Worm (Caenorhabditis elegans) whole organism, L4/young adult: ENCODE data around the gene C04H5.1.

Experiments
- dao-5 ChIP-seq: sonication (generic microtip); optimal IDR thresholded peaks from 2 replicates; lab custom pipeline; 2016; ENCODE audit warnings: missing genotype, missing genetic modification characterization, moderate library complexity, missing compliant biosample characterization
- him-1 ChIP-seq: sonication (generic microtip); optimal IDR thresholded peaks from 2 replicates; lab custom pipeline; 2016; ENCODE audit warnings: missing genotype, missing genetic modification reagents, missing genetic modification characterization, missing compliant biosample characterization

DNA sequence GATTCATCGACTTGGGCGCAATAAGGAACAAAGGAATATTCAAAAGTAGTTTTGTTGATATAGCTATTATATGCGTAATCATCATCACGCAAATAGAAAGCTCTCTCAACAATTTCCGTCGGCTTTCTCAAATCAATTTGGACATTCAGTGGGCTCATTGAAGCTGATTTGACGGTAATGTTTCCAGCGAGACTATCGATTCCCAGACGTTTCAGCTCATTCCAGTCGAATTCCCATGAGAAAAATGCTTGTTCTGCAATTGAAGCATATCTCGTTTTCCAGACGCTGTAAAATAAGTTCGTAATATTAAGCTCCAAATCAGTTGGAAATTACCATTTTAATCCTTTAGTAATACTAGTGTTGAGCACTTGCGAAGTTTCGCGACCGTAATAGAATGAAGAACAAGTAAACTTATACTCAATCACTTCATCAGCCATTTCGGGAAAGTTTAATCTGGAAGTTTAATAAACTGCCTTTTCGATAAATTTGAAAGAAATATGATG is 11.0 kb upstream of the C04H5.1 start, which contains the start of gene btb-20:
- TF ChIP-seq dao-5 (tag; lab: Kevin White, UChicago) (no peak), him-1 (tag; lab: Kevin White, UChicago) (no peak)
